Fruit fly (Drosophila melanogaster): ENCODE data around the gene CG11722.

CG11722 gene

DNA sequence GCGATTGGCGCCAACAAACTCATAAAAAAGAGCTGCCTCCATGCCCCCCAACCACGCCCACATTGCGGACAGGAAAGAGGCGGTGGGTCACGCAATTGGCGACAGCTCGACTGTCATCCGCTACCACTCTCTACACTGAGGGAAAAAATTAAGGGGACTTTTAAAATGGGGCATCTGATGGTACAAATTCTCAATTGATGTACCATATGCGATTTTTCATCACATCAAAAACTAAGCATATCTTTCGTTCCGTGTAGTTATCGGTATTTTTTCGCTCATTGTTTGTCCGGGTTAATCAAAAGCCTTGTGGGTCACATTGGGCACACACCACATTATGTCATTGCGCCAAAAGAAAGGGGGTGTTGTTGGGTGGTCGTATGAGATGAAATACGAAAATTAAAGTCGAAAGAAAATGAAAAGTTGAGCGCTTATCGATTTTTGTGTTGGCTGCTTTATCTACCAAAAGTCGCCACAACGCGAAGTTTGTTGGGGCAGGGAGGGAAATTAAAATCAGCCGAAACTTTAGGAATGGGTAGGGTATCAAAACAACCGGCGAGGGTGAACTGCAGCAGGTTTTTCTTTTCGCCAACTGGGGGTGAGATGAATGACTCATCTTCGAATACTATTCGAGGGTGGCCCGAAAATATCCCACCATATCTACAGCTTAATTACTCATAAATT lies 21.2 kb downstream of the CG11722 start (continued):
- TF ChIP-seq pan (optimal IDR thresholded peaks at IDR 0.05) (no peak), pan (GFP tag; optimal IDR thresholded peaks at IDR 0.05 in 1 of 2, IDR thresholded peaks at IDR 0.05 in 1 of 2) (peak in 1 of 2 experiments; percentile 54), CG1832 (GFP tag; optimal IDR thresholded peaks at IDR 0.05) (no peak), CG7928 (GFP tag; optimal IDR thresholded peaks at IDR 0.05) (no peak), CG8944 (GFP tag; optimal IDR thresholded peaks at IDR 0.05) (no peak), ranshi (GFP tag; IDR thresholded peaks at IDR 0.05) (peak; percentile 18; the same call in 1 of the 2 replicates), Hsf (GFP tag; optimal IDR thresholded peaks at IDR 0.05) (peak; percentile 2), fd102C (GFP tag; optimal IDR thresholded peaks at IDR 0.05) (no peak), seq (GFP tag; IDR thresholded peaks at IDR 0.05) (no peak), CG1603 (tag; optimal IDR thresholded peaks at IDR 0.05) (no peak), CG9215 (GFP tag; IDR thresholded peaks at IDR 0.05) (0 out of 2 replicates have a peak, but pooled peaks have one; percentile 22), Six4 (GFP tag; optimal IDR thresholded peaks at IDR 0.05) (no peak), HLH54F (GFP tag; optimal IDR thresholded peaks at IDR 0.05) (no peak), C15 (GFP tag; IDR thresholded peaks at IDR 0.05) (no peak), CG9932 (GFP tag; IDR thresholded peaks at IDR 0.05) (peak; percentile 64), CG8290 (GFP tag; optimal IDR thresholded peaks at IDR 0.05) (no peak), CG8290 (tag; optimal IDR thresholded peaks at IDR 0.05) (no peak), CG17361 (GFP tag; IDR thresholded peaks at IDR 0.05) (no peak), CG34422 (GFP tag; IDR thresholded peaks at IDR 0.05) (no peak), slbo (GFP tag; IDR thresholded peaks at IDR 0.05) (peak; percentile 65), nau (GFP tag; optimal IDR thresholded peaks at IDR 0.05) (no peak), Mad (GFP tag; optimal IDR thresholded peaks at IDR 0.05) (no peak), ken (GFP tag; IDR thresholded peaks at IDR 0.05) (no peak), ato (GFP tag; IDR thresholded peaks at IDR 0.05; ENCODE audit: partially characterized antibody) (no peak), dan (GFP tag; IDR thresholded peaks at IDR 0.05) (no peak), CG11695 (GFP tag; IDR thresholded peaks at IDR 0.05) (peak; percentile 41; the same call in 1 of the 3 replicates), cad (GFP tag; optimal IDR thresholded peaks at IDR 0.05) (no peak), CG43689 (GFP tag; IDR thresholded peaks at IDR 0.05) (no peak), CG9727 (GFP tag; optimal IDR thresholded peaks at IDR 0.05) (peak; percentile 42), CG34224 (GFP tag; IDR thresholded peaks at IDR 0.05; ENCODE audit: partially characterized antibody) (no peak), Nf-YC (tag; optimal IDR thresholded peaks at IDR 0.05) (no peak), sim (GFP tag; IDR thresholded peaks at IDR 0.05) (no peak), CG7987 (GFP tag; optimal IDR thresholded peaks at IDR 0.05) (no peak), CG12071 (GFP tag; optimal IDR thresholded peaks at IDR 0.05) (peak; percentile 62), bcd (GFP tag; optimal IDR thresholded peaks at IDR 0.05) (peak; percentile 14), Ada2b (GFP tag; IDR thresholded peaks at IDR 0.05) (no peak), CG14441 (GFP tag; IDR thresholded peaks at IDR 0.05) (peak; percentile 62), CG10267 (tag; optimal IDR thresholded peaks at IDR 0.05) (no peak), Bdp1 (GFP tag; optimal IDR thresholded peaks at IDR 0.05) (no peak), Camta (GFP tag; optimal IDR thresholded peaks at IDR 0.05) (no peak), sens (GFP tag) (no peak), chm (GFP tag; IDR thresholded peaks at IDR 0.05) (no peak), CG4617 (GFP tag; optimal IDR thresholded peaks at IDR 0.05; ENCODE audit: borderline replicate concordance) (no peak), pum (GFP tag; optimal IDR thresholded peaks at IDR 0.05) (peak; percentile 5), en (GFP tag; optimal IDR thresholded peaks at IDR 0.05) (no peak), CG15011 (GFP tag; optimal IDR thresholded peaks at IDR 0.05) (peak; percentile 16), CG34376 (GFP tag; optimal IDR thresholded peaks at IDR 0.05) (peak; percentile 30), CG12769 (tag; optimal IDR thresholded peaks at IDR 0.05) (no peak), Meics (GFP tag; optimal IDR thresholded peaks at IDR 0.05) (peak; percentile 68), zfh1 (GFP tag; IDR thresholded peaks at IDR 0.05) (peak; percentile 52; the same call in 1 of the 3 replicates), Optix (GFP tag; IDR thresholded peaks at IDR 0.05) (peak; percentile 41; the same call in 1 of the 3 replicates), crc (GFP tag; optimal IDR thresholded peaks at IDR 0.05) (no peak)

All from whole organism, embryonic.